Fruit fly (Drosophila melanogaster) whole organism, embryonic: ENCODE data around the gene CG7742.

Experiments
- Abd-B ChIP-seq: fragments of 200-800 bp; sonication (Bioruptor generic); optimal IDR thresholded peaks from 2 replicates; lab custom pipeline; 2018; ENCODE audit warnings: missing biosample characterization, mild to moderate bottlenecking, missing genetic modification characterization, moderate library complexity
- CG12219 ChIP-seq: fragments of 200-800 bp; sonication (Bioruptor generic); optimal IDR thresholded peaks from 3 replicates; lab custom pipeline; 2018; ENCODE audit warnings: missing biosample characterization, mild to moderate bottlenecking, missing genetic modification characterization
- CG1233 ChIP-seq: fragments of 200-800 bp; sonication (Bioruptor generic); optimal IDR thresholded peaks from 4 replicates; lab custom pipeline; 2018; ENCODE audit warnings: missing biosample characterization, mild to moderate bottlenecking, missing genetic modification characterization
- CG12391 ChIP-seq: fragments of 200-800 bp; sonication (Bioruptor generic); optimal IDR thresholded peaks from 3 replicates; lab custom pipeline; 2018; ENCODE audit warnings: missing biosample characterization, mild to moderate bottlenecking, missing genetic modification characterization, moderate library complexity
- CG12769 ChIP-seq: fragments of 200-800 bp; sonication (Bioruptor generic); optimal IDR thresholded peaks from 2 replicates; lab custom pipeline; 2019; ENCODE audit warnings: missing biosample characterization, mild to moderate bottlenecking, missing genetic modification characterization, moderate library complexity
- CG13296 ChIP-seq: fragments of 200-800 bp; sonication (Bioruptor generic); optimal IDR thresholded peaks from 3 replicates; lab custom pipeline; 2018; ENCODE audit warnings: missing biosample characterization, mild to moderate bottlenecking, missing genetic modification characterization
- CG14710 ChIP-seq: fragments of 200-800 bp; sonication (Bioruptor generic); optimal IDR thresholded peaks from 3 replicates; lab custom pipeline; 2019; ENCODE audit warnings: missing biosample characterization, mild to moderate bottlenecking, missing genetic modification characterization, moderate library complexity
- CG15073 ChIP-seq: fragments of 200-800 bp; sonication (Bioruptor generic); optimal IDR thresholded peaks from 2 replicates; lab custom pipeline; 2016; ENCODE audit warnings: missing biosample characterization, missing genetic modification characterization
- CG1602 ChIP-seq: fragments of 200-800 bp; sonication (Bioruptor generic); optimal IDR thresholded peaks from 3 replicates; lab custom pipeline; 2016; ENCODE audit warnings: missing biosample characterization, missing genetic modification characterization
- CG1647 ChIP-seq: fragments of 200-800 bp; sonication (Bioruptor generic); optimal IDR thresholded peaks from 3 replicates; lab custom pipeline; 2016; ENCODE audit warnings: missing biosample characterization, missing genetic modification characterization
- CG17359 ChIP-seq: fragments of 200-800 bp; sonication (Bioruptor generic); optimal IDR thresholded peaks from 3 replicates; lab custom pipeline; 2018; ENCODE audit warnings: missing biosample characterization, mild to moderate bottlenecking, missing genetic modification characterization, moderate library complexity
- CG17568 ChIP-seq: fragments of 200-800 bp; sonication (Bioruptor generic); optimal IDR thresholded peaks from 2 replicates; lab custom pipeline; 2018; ENCODE audit warnings: missing biosample characterization, mild to moderate bottlenecking, missing genetic modification characterization, moderate library complexity
- CG17802 ChIP-seq: fragments of 200-800 bp; sonication (Bioruptor generic); optimal IDR thresholded peaks from 2 replicates; lab custom pipeline; 2018; ENCODE audit warnings: missing biosample characterization, mild to moderate bottlenecking, missing genetic modification characterization, moderate library complexity
- CG17912 ChIP-seq: fragments of 200-800 bp; sonication (Bioruptor generic); optimal IDR thresholded peaks from 2 replicates; lab custom pipeline; 2018; ENCODE audit warnings: missing biosample characterization, mild to moderate bottlenecking, missing genetic modification characterization
- CG1832 ChIP-seq: fragments of 200-800 bp; sonication (Bioruptor generic); optimal IDR thresholded peaks from 2 replicates; lab custom pipeline; 2017; ENCODE audit warnings: missing biosample characterization, mild to moderate bottlenecking, missing genetic modification characterization, inconsistent platforms
- CG2678 ChIP-seq: fragments of 200-800 bp; sonication (Bioruptor generic); optimal IDR thresholded peaks from 3 replicates; lab custom pipeline; 2019; ENCODE audit warnings: missing biosample characterization, mild to moderate bottlenecking, missing genetic modification characterization, moderate library complexity
- CG3407 ChIP-seq: fragments of 200-800 bp; sonication (Bioruptor generic); optimal IDR thresholded peaks from 2 replicates; lab custom pipeline; 2018; ENCODE audit warnings: missing biosample characterization, mild to moderate bottlenecking, missing genetic modification characterization
- CG4282 ChIP-seq: fragments of 200-800 bp; sonication (Bioruptor generic); optimal IDR thresholded peaks from 2 replicates; lab custom pipeline; 2016; ENCODE audit warnings: missing biosample characterization, missing genetic modification characterization
- CG6689 ChIP-seq: fragments of 200-800 bp; sonication (Bioruptor generic); IDR thresholded peaks from 2 replicates; pipeline ENCODE4 v1.3.6; 2022; ENCODE audit warnings: missing biosample characterization, missing genetic modification characterization
- Dip2 ChIP-seq: fragments of 200-800 bp; sonication (Bioruptor generic); IDR thresholded peaks from 2 replicates; pipeline ENCODE4 v1.3.6; 2022; ENCODE audit warnings: missing biosample characterization, missing genetic modification characterization
- ERR ChIP-seq: fragments of 200-800 bp; sonication (Bioruptor generic); optimal IDR thresholded peaks from 2 replicates; lab custom pipeline; 2016; ENCODE audit warnings: missing biosample characterization, missing genetic modification characterization
- Eip74EF ChIP-seq, 2 experiments: fragments of 200-800 bp in 1 of 2; fragments of >200 bp in 1 of 2; sonication (Bioruptor generic) in 1 of 2; optimal IDR thresholded peaks; 2 replicates each; lab custom pipeline; 2017 to 2019; ENCODE audit warnings: missing biosample characterization in 2 of 2, missing genetic modification characterization in 2 of 2, mild to moderate bottlenecking in 1 of 2, moderate library complexity in 1 of 2
- HLH54F ChIP-seq: fragments of 200-800 bp; sonication (Bioruptor generic); optimal IDR thresholded peaks from 3 replicates; lab custom pipeline; 2016; ENCODE audit warnings: missing biosample characterization, missing genetic modification characterization
- Hr78 ChIP-seq, 2 experiments: fragments of 200-800 bp in 1 of 2; fragments of >200 bp in 1 of 2; sonication (Bioruptor generic) in 1 of 2; optimal IDR thresholded peaks; 2 replicates each; lab custom pipeline; 2017 to 2019; ENCODE audit warnings: missing biosample characterization in 2 of 2, missing genetic modification characterization in 2 of 2, mild to moderate bottlenecking in 1 of 2, moderate library complexity in 1 of 2
- Kr ChIP-seq: fragments of 200-800 bp; sonication (Bioruptor generic); optimal IDR thresholded peaks from 2 replicates; lab custom pipeline; 2017; ENCODE audit warnings: missing biosample characterization, mild to moderate bottlenecking, missing genetic modification characterization
- Lpt ChIP-seq: fragments of >200 bp; optimal IDR thresholded peaks from 2 replicates; lab custom pipeline; 2018; ENCODE audit warnings: missing biosample characterization, missing genetic modification characterization
- MTF-1 ChIP-seq: fragments of 200-800 bp; sonication (Bioruptor generic); optimal IDR thresholded peaks from 2 replicates; lab custom pipeline; 2018; ENCODE audit warnings: missing biosample characterization, mild to moderate bottlenecking, missing genetic modification characterization, borderline replicate concordance
- Myb ChIP-seq: fragments of 200-800 bp; sonication (Bioruptor generic); optimal IDR thresholded peaks from 2 replicates; lab custom pipeline; 2016; ENCODE audit warnings: missing biosample characterization, missing genetic modification characterization
- Ravus ChIP-seq: fragments of 200-800 bp; sonication (Bioruptor generic); IDR thresholded peaks from 2 replicates; pipeline ENCODE4 v1.3.6; 2022; ENCODE audit warnings: missing biosample characterization, missing genetic modification characterization
- Ssrp ChIP-seq: fragments of 200-800 bp; sonication (Bioruptor generic); optimal IDR thresholded peaks from 2 replicates; lab custom pipeline; 2018; ENCODE audit warnings: missing biosample characterization, mild to moderate bottlenecking, missing genetic modification characterization, moderate library complexity
- aop ChIP-seq: fragments of 200-800 bp; sonication (Bioruptor generic); IDR thresholded peaks from 2 replicates; pipeline ENCODE4 v1.3.6; 2022; ENCODE audit warnings: missing biosample characterization, missing genetic modification characterization
- bsh ChIP-seq, 2 experiments: fragments of 200-800 bp; sonication (Bioruptor generic); optimal IDR thresholded peaks; 2 replicates each; lab custom pipeline; 2017 to 2018; ENCODE audit warnings: mild to moderate bottlenecking in 2 of 2, missing biosample characterization in 2 of 2, missing genetic modification characterization in 2 of 2, moderate library complexity in 1 of 2
- fd96Cb ChIP-seq: fragments of 200-800 bp; sonication (Bioruptor generic); optimal IDR thresholded peaks from 2 replicates; lab custom pipeline; 2018; ENCODE audit warnings: missing biosample characterization, mild to moderate bottlenecking, missing genetic modification characterization, moderate library complexity
- fu2 ChIP-seq: fragments of 200-800 bp; sonication (Bioruptor generic); optimal IDR thresholded peaks from 2 replicates; lab custom pipeline; 2016; ENCODE audit warnings: missing biosample characterization, missing genetic modification characterization
- gem ChIP-seq: fragments of 200-800 bp; sonication (Bioruptor generic); optimal IDR thresholded peaks from 2 replicates; lab custom pipeline; 2019; ENCODE audit warnings: missing biosample characterization, mild to moderate bottlenecking, missing genetic modification characterization, moderate library complexity
- grn ChIP-seq: fragments of 200-800 bp; sonication (Bioruptor generic); optimal IDR thresholded peaks from 3 replicates; lab custom pipeline; 2017; ENCODE audit warnings: missing biosample characterization, missing genetic modification characterization
- her ChIP-seq: fragments of 200-800 bp; sonication (Bioruptor generic); optimal IDR thresholded peaks from 2 replicates; lab custom pipeline; 2016; ENCODE audit warnings: missing biosample characterization, missing genetic modification characterization
- jing ChIP-seq: fragments of 200-800 bp; sonication (Bioruptor generic); optimal IDR thresholded peaks from 2 replicates; lab custom pipeline; 2018; ENCODE audit warnings: missing biosample characterization, mild to moderate bottlenecking, missing genetic modification characterization
- nau ChIP-seq: fragments of 200-800 bp; sonication (Bioruptor generic); optimal IDR thresholded peaks from 3 replicates; lab custom pipeline; 2017; ENCODE audit warnings: missing biosample characterization, mild to moderate bottlenecking, missing genetic modification characterization, missing genetic modification reagents
- onecut ChIP-seq: fragments of 200-800 bp; sonication (Bioruptor generic); IDR thresholded peaks from 2 replicates; pipeline ENCODE4 v1.3.6; 2022; ENCODE audit warnings: missing biosample characterization, missing genetic modification characterization
- peb ChIP-seq: fragments of 200-800 bp; sonication (Bioruptor generic); IDR thresholded peaks from 2 replicates; pipeline ENCODE4 v1.3.6; 2022; ENCODE audit warnings: missing biosample characterization, missing genetic modification characterization
- pum ChIP-seq: fragments of 200-800 bp; sonication (Bioruptor generic); optimal IDR thresholded peaks from 2 replicates; lab custom pipeline; 2016; ENCODE audit warnings: missing biosample characterization, missing genetic modification characterization
- pzg ChIP-seq: fragments of 200-800 bp; sonication (Bioruptor generic); optimal IDR thresholded peaks from 3 replicates; lab custom pipeline; 2018; ENCODE audit warnings: missing biosample characterization, mild to moderate bottlenecking, missing genetic modification characterization, moderate library complexity
- sens-2 ChIP-seq: fragments of 200-800 bp; sonication (Bioruptor generic); IDR thresholded peaks from 2 replicates; pipeline ENCODE4 v1.3.6; 2022; ENCODE audit warnings: missing biosample characterization, missing genetic modification characterization
- seq ChIP-seq: fragments of 200-800 bp; sonication (Bioruptor generic); IDR thresholded peaks from 2 replicates; pipeline ENCODE4 v1.3.6; 2022; ENCODE audit warnings: missing biosample characterization, missing genetic modification characterization
- shn ChIP-seq: fragments of 200-800 bp; sonication (Bioruptor generic); optimal IDR thresholded peaks from 3 replicates; lab custom pipeline; 2016; ENCODE audit warnings: missing biosample characterization, missing genetic modification characterization
- sim ChIP-seq: fragments of 200-800 bp; sonication (Bioruptor generic); IDR thresholded peaks from 2 replicates; pipeline ENCODE4 v1.3.6; 2022; ENCODE audit warnings: missing biosample characterization, missing genetic modification characterization
- sug ChIP-seq: fragments of 200-800 bp; optimal IDR thresholded peaks from 2 replicates; lab custom pipeline; 2019; ENCODE audit warnings: missing biosample characterization, mild to moderate bottlenecking, missing genetic modification characterization, moderate library complexity
- tin ChIP-seq: fragments of 200-800 bp; sonication (Bioruptor generic); optimal IDR thresholded peaks from 3 replicates; lab custom pipeline; 2016; ENCODE audit warnings: missing biosample characterization, missing genetic modification characterization

The CG7742 gene

dm6 chr2L:5239433-5240278 lies 24.8 kb upstream of the CG7742 start (continued):
- peak; percentile 4 for TF ChIP-seq CG14710 (tag; lab: Kevin White, UChicago)
- TF ChIP-seq Hr78 (GFP tag; optimal IDR thresholded peaks at IDR 0.05; lab: Kevin White, UChicago), result peak in 1 of 2 experiments; percentile 75
- no peak for TF ChIP-seq sens-2 (GFP tag; lab: Robert Waterston, UW)
- no peak for TF ChIP-seq CG17802 (tag; lab: Kevin White, UChicago)
- no peak for TF ChIP-seq Dip2 (GFP tag; lab: Robert Waterston, UW)
- TF ChIP-seq aop (GFP tag; lab: Robert Waterston, UW), result no peak
- TF ChIP-seq grn (GFP tag; lab: Kevin White, UChicago), result peak; percentile 46
- no peak for TF ChIP-seq peb
- TF ChIP-seq nau, result no peak
- peak in 1 of 2 experiments; percentile 0 for TF ChIP-seq bsh (GFP tag; optimal IDR thresholded peaks at IDR 0.05; lab: Kevin White, UChicago)
- TF ChIP-seq Eip74EF (GFP tag; optimal IDR thresholded peaks at IDR 0.05; lab: Kevin White, UChicago), result no peak
- peak; percentile 30 for TF ChIP-seq shn (GFP tag; lab: Kevin White, UChicago)
- no peak for TF ChIP-seq CG1233 (GFP tag; lab: Kevin White, UChicago)
- TF ChIP-seq her (GFP tag; lab: Kevin White, UChicago), result no peak
- no peak for TF ChIP-seq sug (tag; lab: Kevin White, UChicago)
- TF ChIP-seq pzg (GFP tag; lab: Kevin White, UChicago), result no peak
- no peak for TF ChIP-seq tin (GFP tag; lab: Kevin White, UChicago)
- TF ChIP-seq HLH54F (GFP tag; lab: Kevin White, UChicago), result no peak
- TF ChIP-seq CG6689 (GFP tag; lab: Robert Waterston, UW), result no peak
- TF ChIP-seq Myb, result no peak
- TF ChIP-seq CG17912 (GFP tag; lab: Kevin White, UChicago), result no peak
- no peak for TF ChIP-seq fu2 (GFP tag; lab: Kevin White, UChicago)
- no peak for TF ChIP-seq Ssrp (tag; lab: Kevin White, UChicago)
- TF ChIP-seq pum, result no peak
- no peak for TF ChIP-seq CG12219 (GFP tag; lab: Kevin White, UChicago)
- TF ChIP-seq gem (tag; lab: Kevin White, UChicago), result no peak
- TF ChIP-seq CG1647 (GFP tag; lab: Kevin White, UChicago), result no peak
- no peak for TF ChIP-seq CG1832
- TF ChIP-seq CG17359 (tag; lab: Kevin White, UChicago), result no peak
- TF ChIP-seq onecut (GFP tag; lab: Robert Waterston, UW), result no peak
- TF ChIP-seq Kr (GFP tag; lab: Kevin White, UChicago), result peak; percentile 81
- TF ChIP-seq MTF-1, result peak; percentile 6
- TF ChIP-seq CG4282, result no peak
- TF ChIP-seq ERR (GFP tag; lab: Kevin White, UChicago), result no peak
- TF ChIP-seq Abd-B (GFP tag; lab: Kevin White, UChicago), result no peak
- TF ChIP-seq CG12391, result no peak
- TF ChIP-seq CG2678 (tag; lab: Kevin White, UChicago), result no peak
- TF ChIP-seq CG1602 (GFP tag; lab: Kevin White, UChicago), result no peak
- TF ChIP-seq CG3407, result no peak
- no peak for TF ChIP-seq Ravus
- TF ChIP-seq jing (GFP tag; lab: Kevin White, UChicago), result no peak
- TF ChIP-seq CG12769 (tag; lab: Kevin White, UChicago), result peak; percentile 0
- no peak for TF ChIP-seq sim (GFP tag; lab: Robert Waterston, UW)
- TF ChIP-seq CG17568 (GFP tag; lab: Kevin White, UChicago), result no peak
- TF ChIP-seq fd96Cb (tag; lab: Kevin White, UChicago), result no peak
- no peak for TF ChIP-seq CG15073 (GFP tag; lab: Kevin White, UChicago)
- TF ChIP-seq Lpt (GFP tag; lab: Kevin White, UChicago), result no peak
- no peak for TF ChIP-seq seq (GFP tag; lab: Robert Waterston, UW)
- no peak for TF ChIP-seq CG13296 (GFP tag; lab: Kevin White, UChicago)
